Worm (Caenorhabditis elegans): Measurements from ENCODE around the gene nas-31.

ce11 chrV:10961448-10961870 is 39.8 kb upstream of the nas-31 start:
- TF ChIP-seq ama-1 (optimal IDR thresholded peaks at IDR 0.05) (no peak), ama-1 (GFP tag; optimal IDR thresholded peaks at IDR 0.05) (no peak), unc-62 (GFP tag; optimal IDR thresholded peaks at IDR 0.05) (no peak), F55B11.4 (tag; optimal IDR thresholded peaks at IDR 0.05; ENCODE audit: borderline replicate concordance, insufficient read depth) (no peak), ztf-25 (GFP tag; IDR thresholded peaks at IDR 0.05) (no peak), him-1 (tag; optimal IDR thresholded peaks at IDR 0.05) (no peak), fkh-3 (tag; optimal IDR thresholded peaks at IDR 0.05) (no peak), bed-2 (GFP tag; IDR thresholded peaks at IDR 0.05) (no peak), egrh-3 (GFP tag; IDR thresholded peaks at IDR 0.05) (no peak), rcor-1 (GFP tag; IDR thresholded peaks at IDR 0.05) (no peak)

Measured in whole organism, young adult.